Fruit fly (Drosophila melanogaster): ENCODE measurements around the gene twit.
A peak's percentile ranks its signal among the peaks of the same experiment; 100 is the strongest.

Gene twit

dm6 chr2L:20823196-20824105, 28.9 kb upstream of the twit start (continued):
- no peak for TF ChIP-seq CG4854 (GFP tag; optimal IDR thresholded peaks at IDR 0.05)
- TF ChIP-seq stwl (tag; optimal IDR thresholded peaks at IDR 0.05), result peak; percentile 25
- TF ChIP-seq mld (GFP tag; IDR thresholded peaks at IDR 0.05; ENCODE audit: partially characterized antibody), result peak; percentile 54; the same call in 2 of the 3 replicates
- TF ChIP-seq onecut (GFP tag; IDR thresholded peaks at IDR 0.05), result no peak
- no peak for TF ChIP-seq NC2α (GFP tag; optimal IDR thresholded peaks at IDR 0.05)
- peak; percentile 55 for TF ChIP-seq CG13287 (GFP tag; IDR thresholded peaks at IDR 0.05; ENCODE audit: partially characterized antibody)
- TF ChIP-seq row (GFP tag; IDR thresholded peaks at IDR 0.05), result peak; percentile 76
- peak; percentile 49 for TF ChIP-seq lab (GFP tag; optimal IDR thresholded peaks at IDR 0.05)
- TF ChIP-seq chinmo (GFP tag; IDR thresholded peaks at IDR 0.05; ENCODE audit: partially characterized antibody), result peak; percentile 98; the same call in 3 of the 4 replicates
- peak; percentile 99 for TF ChIP-seq GATAe (GFP tag; conservative IDR thresholded peaks at IDR 0.05)
- peak; percentile 48 for TF ChIP-seq Ets65A (GFP tag)
- TF ChIP-seq kni (GFP tag; optimal IDR thresholded peaks at IDR 0.05), result peak; percentile 91
- no peak for TF ChIP-seq pnt (GFP tag; optimal IDR thresholded peaks at IDR 0.05)
- TF ChIP-seq otp (GFP tag; IDR thresholded peaks at IDR 0.05), result peak; percentile 44; the same call in 1 of the 3 replicates
- peak; percentile 39 for TF ChIP-seq lbe (GFP tag; optimal IDR thresholded peaks at IDR 0.05)
- no peak for TF ChIP-seq Taf1 (GFP tag; IDR thresholded peaks at IDR 0.05)
- no peak for TF ChIP-seq psq (GFP tag; optimal IDR thresholded peaks at IDR 0.05)
- no peak for TF ChIP-seq Mad (GFP tag; optimal IDR thresholded peaks at IDR 0.05)
- TF ChIP-seq CG31365 (tag; optimal IDR thresholded peaks at IDR 0.05), result peak; percentile 45
- TF ChIP-seq Sox100B (GFP tag; optimal IDR thresholded peaks at IDR 0.05), result peak; percentile 62
- TF ChIP-seq Elba2 (GFP tag; optimal IDR thresholded peaks at IDR 0.05), result no peak
- peak; percentile 40 for TF ChIP-seq twi (tag; optimal IDR thresholded peaks at IDR 0.05)
- no peak for TF ChIP-seq fru (optimal IDR thresholded peaks at IDR 0.05)
- TF ChIP-seq CG7963 (GFP tag; IDR thresholded peaks at IDR 0.05; ENCODE audit: partially characterized antibody), result peak; percentile 55; the same call in 1 of the 3 replicates
- no peak for TF ChIP-seq CG7839 (tag; optimal IDR thresholded peaks at IDR 0.05)
- no peak for TF ChIP-seq CG11398 (GFP tag; optimal IDR thresholded peaks at IDR 0.05)
- TF ChIP-seq CG2889 (GFP tag; IDR thresholded peaks at IDR 0.05), result no peak
- no peak for TF ChIP-seq CG33557 (GFP tag; optimal IDR thresholded peaks at IDR 0.05)
- no peak for TF ChIP-seq CG4404 (GFP tag; IDR thresholded peaks at IDR 0.05)
- peak; percentile 59; the same call in 1 of the 3 replicates for TF ChIP-seq gce (GFP tag; IDR thresholded peaks at IDR 0.05)
- peak; percentile 0 for TF ChIP-seq D19B (GFP tag; optimal IDR thresholded peaks at IDR 0.05)
- no peak for TF ChIP-seq ase (GFP tag; IDR thresholded peaks at IDR 0.05)
- peak; percentile 65 for TF ChIP-seq nom (GFP tag; optimal IDR thresholded peaks at IDR 0.05)
- TF ChIP-seq fd3F (GFP tag; optimal IDR thresholded peaks at IDR 0.05), result no peak
- TF ChIP-seq CG11560 (tag; IDR thresholded peaks at IDR 0.05), result no peak
- TF ChIP-seq CG16779 (GFP tag; IDR thresholded peaks at IDR 0.05), result no peak
- TF ChIP-seq so (GFP tag; IDR thresholded peaks at IDR 0.05), result peak; percentile 42; the same call in 1 of the 3 replicates
- no peak for TF ChIP-seq CG8359 (GFP tag; optimal IDR thresholded peaks at IDR 0.05; ENCODE audit: borderline replicate concordance)
- TF ChIP-seq CG9932 (GFP tag; IDR thresholded peaks at IDR 0.05), result peak; percentile 45
- no peak for TF ChIP-seq dati (GFP tag; IDR thresholded peaks at IDR 0.05)
- TF ChIP-seq Meics (GFP tag; optimal IDR thresholded peaks at IDR 0.05), result peak; percentile 33
- peak; percentile 36; the same call in 1 of the 2 replicates for TF ChIP-seq hbn (GFP tag; IDR thresholded peaks at IDR 0.05; ENCODE audit: partially characterized antibody)
- 0 out of 2 replicates have a peak, but pooled peaks have one; percentile 31 for TF ChIP-seq CG4360 (GFP tag; IDR thresholded peaks at IDR 0.05)
- TF ChIP-seq sna (GFP tag; IDR thresholded peaks at IDR 0.05; ENCODE audit: partially characterized antibody), result peak; percentile 72
- no peak for TF ChIP-seq Xrp1 (GFP tag; IDR thresholded peaks at IDR 0.05)
- peak; percentile 42; the same call in 1 of the 2 replicates for TF ChIP-seq CG9215 (GFP tag; IDR thresholded peaks at IDR 0.05)
- no peak for TF ChIP-seq usp (GFP tag; optimal IDR thresholded peaks at IDR 0.05)
- peak; percentile 100 for TF ChIP-seq CG31224 (GFP tag; IDR thresholded peaks at IDR 0.05)
- TF ChIP-seq CG16863 (GFP tag; optimal IDR thresholded peaks at IDR 0.05), result no peak

Data from whole organism, embryonic.